Worm (Caenorhabditis elegans) whole organism, young adult: Measurements from ENCODE around the gene srj-24.

Experiments
- ZK185.1 ChIP-seq: sonication (generic microtip); optimal IDR thresholded peaks from 2 replicates; lab custom pipeline; 2016; ENCODE audit warnings: mild to moderate bottlenecking, missing genetic modification characterization, missing compliant biosample characterization; ENCODE audit not compliant: poor library complexity, severe bottlenecking
- bed-2 ChIP-seq: fragments of 200-800 bp; sonication (Bioruptor generic); IDR thresholded peaks from 2 replicates; pipeline ENCODE4 v1.3.6; 2022; ENCODE audit warnings: missing genetic modification reagents, missing genetic modification characterization, missing compliant biosample characterization
- hlh-12 ChIP-seq: sonication (generic microtip); optimal IDR thresholded peaks from 2 replicates; lab custom pipeline; 2016; ENCODE audit warnings: missing genetic modification characterization, missing compliant biosample characterization
- mxl-1 ChIP-seq: sonication (generic microtip); optimal IDR thresholded peaks from 2 replicates; lab custom pipeline; 2016; ENCODE audit warnings: missing genetic modification characterization, missing compliant biosample characterization
- nfya-1 ChIP-seq: sonication (generic microtip); optimal IDR thresholded peaks from 2 replicates; lab custom pipeline; 2017; ENCODE audit warnings: antibody characterized with exemption, missing compliant biosample characterization, missing genetic modification characterization, borderline replicate concordance; ENCODE audit not compliant: insufficient read depth
- pha-4 ChIP-seq: fragments of 150-350 bp; sonication (generic microtip); optimal IDR thresholded peaks from 2 replicates; lab custom pipeline; 2014; ENCODE audit warnings: missing biosample characterization, missing genetic modification reagents, missing genetic modification characterization
- ztf-3 ChIP-seq: fragments of 200-800 bp; sonication (Bioruptor generic); optimal IDR thresholded peaks from 2 replicates; lab custom pipeline; 2018; ENCODE audit warnings: mild to moderate bottlenecking, missing genetic modification characterization, missing compliant biosample characterization

- TF ChIP-seq mxl-1 (tag; lab: Kevin White, UChicago) (no peak), nfya-1 (tag; lab: Kevin White, UChicago) (no peak), bed-2 (GFP tag; lab: Robert Waterston, UW) (no peak), ZK185.1 (tag; lab: Kevin White, UChicago) (no peak), ztf-3 (no peak), pha-4 (tag; lab: Kevin White, UChicago) (no peak), hlh-12 (tag; lab: Kevin White, UChicago) (no peak)
Observed at ce11 chrV:743348-743747, 4.7 kb upstream of the srj-24 start, which contains the start of gene str-134.
